Fruit fly (Drosophila melanogaster) whole organism, prepupa: ENCODE measurements around the gene CG42716.
A peak's percentile ranks its signal among the peaks of the same experiment; 100 is the strongest.

Source experiments
- CG4318 ChIP-seq: fragments of 200-800 bp; sonication (Bioruptor generic); optimal IDR thresholded peaks from 3 replicates; lab custom pipeline; 2017; ENCODE audit warnings: missing biosample characterization, mild to moderate bottlenecking, missing genetic modification characterization
- CG6854 ChIP-seq: fragments of 200-800 bp; sonication (Bioruptor generic); optimal IDR thresholded peaks from 2 replicates; lab custom pipeline; 2017; ENCODE audit warnings: missing biosample characterization, mild to moderate bottlenecking, missing genetic modification characterization
- CG7368 ChIP-seq: fragments of 200-800 bp; sonication (Bioruptor generic); optimal IDR thresholded peaks from 3 replicates; lab custom pipeline; 2016; ENCODE audit warnings: missing biosample characterization, missing genetic modification characterization
- CG8319 ChIP-seq: fragments of 200-800 bp; sonication (Bioruptor generic); optimal IDR thresholded peaks from 3 replicates; lab custom pipeline; 2016; ENCODE audit warnings: missing biosample characterization, missing genetic modification characterization
- Eip75B ChIP-seq: fragments of 200-800 bp; sonication (Bioruptor generic); optimal IDR thresholded peaks from 3 replicates; lab custom pipeline; 2016; ENCODE audit warnings: missing biosample characterization, missing genetic modification characterization
- Hr39 ChIP-seq: fragments of 200-800 bp; sonication (Bioruptor generic); optimal IDR thresholded peaks from 2 replicates; lab custom pipeline; 2016; ENCODE audit warnings: missing biosample characterization, missing genetic modification characterization
- Sox15 ChIP-seq: fragments of 200-800 bp; sonication (Bioruptor generic); optimal IDR thresholded peaks from 3 replicates; lab custom pipeline; 2016; ENCODE audit warnings: missing biosample characterization, missing genetic modification characterization
- cyc ChIP-seq: fragments of 200-800 bp; sonication (Bioruptor generic); optimal IDR thresholded peaks from 3 replicates; lab custom pipeline; 2016; ENCODE audit warnings: missing biosample characterization, missing genetic modification characterization
- fd85E ChIP-seq: fragments of 200-800 bp; sonication (Bioruptor generic); optimal IDR thresholded peaks from 3 replicates; lab custom pipeline; 2016; ENCODE audit warnings: missing biosample characterization, missing genetic modification characterization
- fkh ChIP-seq: fragments of 200-800 bp; sonication (Bioruptor generic); optimal IDR thresholded peaks from 3 replicates; lab custom pipeline; 2017; ENCODE audit warnings: missing biosample characterization, mild to moderate bottlenecking, missing genetic modification characterization, moderate library complexity

- TF ChIP-seq CG8319 (GFP tag; lab: Kevin White, UChicago) (no peak), CG4318 (GFP tag; lab: Kevin White, UChicago) (no peak), Sox15 (GFP tag; lab: Kevin White, UChicago) (no peak), fkh (GFP tag; lab: Kevin White, UChicago) (no peak), CG7368 (peak; percentile 28), CG6854 (GFP tag; lab: Kevin White, UChicago) (peak; percentile 93), Hr39 (GFP tag; lab: Kevin White, UChicago) (no peak), Eip75B (no peak), cyc (GFP tag; lab: Kevin White, UChicago) (no peak), fd85E (GFP tag; lab: Kevin White, UChicago) (no peak)
Measured at dm6 chr3L:16041260-16042079, 7.9 kb downstream of the CG42716 start.
